Fruit fly (Drosophila melanogaster) whole organism, embryonic: ENCODE measurements around the gene CG5445.

Experiments
- Bgb ChIP-seq: fragments of 200-800 bp; sonication (Bioruptor generic); IDR thresholded peaks from 2 replicates; pipeline ENCODE4 v1.3.6; 2022; ENCODE audit warnings: missing biosample characterization, missing genetic modification characterization; ENCODE audit not compliant: partially characterized antibody
- Bteb2 ChIP-seq: fragments of 200-800 bp; sonication (Bioruptor generic); optimal IDR thresholded peaks from 2 replicates; lab custom pipeline; 2016; ENCODE audit warnings: missing biosample characterization, missing genetic modification characterization
- CG1024 ChIP-seq: fragments of 200-800 bp; sonication (Bioruptor generic); IDR thresholded peaks from 2 replicates; pipeline ENCODE4 v1.3.6; 2022; ENCODE audit warnings: missing biosample characterization, missing genetic modification characterization
- CG12391 ChIP-seq: fragments of 200-800 bp; sonication (Bioruptor generic); optimal IDR thresholded peaks from 3 replicates; lab custom pipeline; 2018; ENCODE audit warnings: missing biosample characterization, mild to moderate bottlenecking, missing genetic modification characterization, moderate library complexity
- CG13123 ChIP-seq: fragments of 200-800 bp; sonication (Bioruptor generic); optimal IDR thresholded peaks from 2 replicates; lab custom pipeline; 2016; ENCODE audit warnings: missing biosample characterization, missing genetic modification characterization
- CG14667 ChIP-seq: fragments of 200-800 bp; sonication (Bioruptor generic); IDR thresholded peaks from 2 replicates; pipeline ENCODE4 v1.3.6; 2022; ENCODE audit warnings: missing biosample characterization, missing genetic modification characterization
- CG1529 ChIP-seq: fragments of 200-800 bp; sonication (Bioruptor generic); optimal IDR thresholded peaks from 3 replicates; lab custom pipeline; 2018; ENCODE audit warnings: missing biosample characterization, missing genetic modification characterization
- CG16815 ChIP-seq: fragments of 200-800 bp; sonication (Bioruptor generic); optimal IDR thresholded peaks from 3 replicates; lab custom pipeline; 2017; ENCODE audit warnings: missing biosample characterization, mild to moderate bottlenecking, missing genetic modification characterization
- CG16863 ChIP-seq: fragments of 200-800 bp; sonication (Bioruptor generic); optimal IDR thresholded peaks from 3 replicates; lab custom pipeline; 2016; ENCODE audit warnings: missing biosample characterization, missing genetic modification characterization
- CG17186 ChIP-seq: fragments of 200-800 bp; sonication (Bioruptor generic); optimal IDR thresholded peaks from 3 replicates; lab custom pipeline; 2017; ENCODE audit warnings: missing biosample characterization, missing genetic modification reagents, missing genetic modification characterization
- CG17361 ChIP-seq: fragments of 200-800 bp; sonication (Bioruptor generic); IDR thresholded peaks from 3 replicates; pipeline ENCODE4 v1.3.6; 2022; ENCODE audit warnings: missing biosample characterization, missing genetic modification characterization
- CG17385 ChIP-seq: fragments of 200-800 bp; sonication (Bioruptor generic); optimal IDR thresholded peaks from 3 replicates; lab custom pipeline; 2018; ENCODE audit warnings: missing biosample characterization, mild to moderate bottlenecking, missing genetic modification characterization
- CG2889 ChIP-seq: fragments of 200-800 bp; sonication (Bioruptor generic); IDR thresholded peaks from 3 replicates; pipeline ENCODE4 v1.3.6; 2022; ENCODE audit warnings: missing biosample characterization, missing genetic modification characterization
- CG31365 ChIP-seq: fragments of 200-800 bp; sonication (Bioruptor generic); optimal IDR thresholded peaks from 2 replicates; lab custom pipeline; 2018; ENCODE audit warnings: missing biosample characterization, mild to moderate bottlenecking, missing genetic modification characterization
- CG31388 ChIP-seq: fragments of 200-800 bp; sonication (Bioruptor generic); optimal IDR thresholded peaks from 2 replicates; lab custom pipeline; 2016; ENCODE audit warnings: missing biosample characterization, missing genetic modification characterization
- CG3838 ChIP-seq: fragments of 200-800 bp; sonication (Bioruptor generic); optimal IDR thresholded peaks from 3 replicates; lab custom pipeline; 2016; ENCODE audit warnings: missing biosample characterization, missing genetic modification characterization
- CG4282 ChIP-seq: fragments of 200-800 bp; sonication (Bioruptor generic); optimal IDR thresholded peaks from 2 replicates; lab custom pipeline; 2016; ENCODE audit warnings: missing biosample characterization, missing genetic modification characterization
- CG4360 ChIP-seq: fragments of 200-800 bp; sonication (Bioruptor generic); IDR thresholded peaks from 2 replicates; pipeline ENCODE4 v1.3.6; 2022; ENCODE audit warnings: missing biosample characterization, missing genetic modification characterization
- CG4617 ChIP-seq: fragments of 200-800 bp; sonication (Bioruptor generic); optimal IDR thresholded peaks from 3 replicates; lab custom pipeline; 2016; ENCODE audit warnings: missing biosample characterization, missing genetic modification characterization, borderline replicate concordance
- CG6683 ChIP-seq: fragments of 200-800 bp; sonication (Bioruptor generic); optimal IDR thresholded peaks from 2 replicates; lab custom pipeline; 2017; ENCODE audit warnings: missing biosample characterization, mild to moderate bottlenecking, missing genetic modification characterization, missing genetic modification reagents
- CG6813 ChIP-seq: fragments of 200-800 bp; sonication (Bioruptor generic); optimal IDR thresholded peaks from 2 replicates; lab custom pipeline; 2017; ENCODE audit warnings: missing biosample characterization, missing genetic modification characterization, mild to moderate bottlenecking, moderate library complexity, missing genetic modification reagents
- CG6854 ChIP-seq: fragments of 200-800 bp; sonication (Bioruptor generic); optimal IDR thresholded peaks from 3 replicates; lab custom pipeline; 2017; ENCODE audit warnings: missing biosample characterization, mild to moderate bottlenecking, missing genetic modification characterization
- CG7745 ChIP-seq: fragments of 200-800 bp; sonication (Bioruptor generic); optimal IDR thresholded peaks from 2 replicates; lab custom pipeline; 2018; ENCODE audit warnings: missing biosample characterization, mild to moderate bottlenecking, missing genetic modification characterization, moderate library complexity
- CG8924 ChIP-seq: fragments of 200-800 bp; optimal IDR thresholded peaks from 3 replicates; lab custom pipeline; 2019; ENCODE audit warnings: missing biosample characterization, mild to moderate bottlenecking, missing genetic modification characterization, moderate library complexity
- Dip3 ChIP-seq: fragments of 200-800 bp; sonication (Bioruptor generic); optimal IDR thresholded peaks from 3 replicates; lab custom pipeline; 2016; ENCODE audit warnings: missing biosample characterization, missing genetic modification characterization
- E2f2 ChIP-seq: fragments of 200-800 bp; sonication (Bioruptor generic); IDR thresholded peaks from 2 replicates; pipeline ENCODE4 v1.3.6; 2022; ENCODE audit warnings: missing biosample characterization, missing genetic modification characterization
- HLH3B ChIP-seq: fragments of 200-800 bp; sonication (Bioruptor generic); IDR thresholded peaks from 2 replicates; pipeline ENCODE4 v1.3.6; 2022; ENCODE audit warnings: missing biosample characterization, missing genetic modification characterization
- Hr51 ChIP-seq, 2 experiments: fragments of 200-800 bp; sonication (Bioruptor generic); optimal IDR thresholded peaks; 2 replicates in 1 of 2; 3 replicates in 1 of 2; lab custom pipeline; 2016 to 2018; ENCODE audit warnings: missing biosample characterization in 2 of 2, missing genetic modification characterization in 2 of 2, mild to moderate bottlenecking in 1 of 2, moderate library complexity in 1 of 2
- Lim3 ChIP-seq: fragments of 200-800 bp; sonication (Bioruptor generic); IDR thresholded peaks from 2 replicates; pipeline ENCODE4 v1.3.6; 2022; ENCODE audit warnings: missing biosample characterization, missing genetic modification characterization
- MBD-R2 ChIP-seq: fragments of 200-800 bp; sonication (Bioruptor generic); IDR thresholded peaks from 2 replicates; pipeline ENCODE4 v1.3.6; 2022; ENCODE audit warnings: missing biosample characterization, missing genetic modification characterization
- Mrtf ChIP-seq: fragments of 200-800 bp; sonication (Bioruptor generic); IDR thresholded peaks from 3 replicates; pipeline ENCODE4 v1.3.6; 2022; ENCODE audit warnings: missing biosample characterization, missing genetic modification characterization
- Neu2 ChIP-seq: fragments of 200-800 bp; sonication (Bioruptor generic); optimal IDR thresholded peaks from 3 replicates; lab custom pipeline; 2016; ENCODE audit warnings: missing biosample characterization, missing genetic modification characterization, borderline replicate concordance
- Oli ChIP-seq: fragments of 200-800 bp; sonication (Bioruptor generic); optimal IDR thresholded peaks from 2 replicates; lab custom pipeline; 2018; ENCODE audit warnings: missing biosample characterization, mild to moderate bottlenecking, missing genetic modification characterization, moderate library complexity
- TFAM ChIP-seq: fragments of 200-800 bp; sonication (Bioruptor generic); optimal IDR thresholded peaks from 2 replicates; lab custom pipeline; 2017; ENCODE audit warnings: missing biosample characterization, missing genetic modification characterization, inconsistent platforms
- ase ChIP-seq: fragments of 200-800 bp; sonication (Bioruptor generic); IDR thresholded peaks from 3 replicates; pipeline ENCODE4 v1.3.6; 2022; ENCODE audit warnings: missing biosample characterization, missing genetic modification characterization
- ci ChIP-seq: fragments of 200-800 bp; sonication (Bioruptor generic); IDR thresholded peaks from 3 replicates; pipeline ENCODE4 v1.3.6; 2022; ENCODE audit warnings: missing biosample characterization, missing genetic modification characterization
- da ChIP-seq: fragments of 200-800 bp; sonication (Bioruptor generic); optimal IDR thresholded peaks from 2 replicates; lab custom pipeline; 2016; ENCODE audit warnings: missing biosample characterization, missing genetic modification characterization
- dati ChIP-seq: fragments of 200-800 bp; sonication (Bioruptor generic); IDR thresholded peaks from 2 replicates; pipeline ENCODE4 v1.3.6; 2022; ENCODE audit warnings: missing biosample characterization, missing genetic modification characterization
- dimm ChIP-seq: fragments of 200-800 bp; sonication (Bioruptor generic); IDR thresholded peaks from 2 replicates; pipeline ENCODE4 v1.3.6; 2022; ENCODE audit warnings: missing biosample characterization, missing genetic modification characterization
- fd102C ChIP-seq: fragments of 200-800 bp; sonication (Bioruptor generic); optimal IDR thresholded peaks from 2 replicates; lab custom pipeline; 2018; ENCODE audit warnings: missing biosample characterization, mild to moderate bottlenecking, missing genetic modification characterization, moderate library complexity
- fru ChIP-seq: fragments of >200 bp; optimal IDR thresholded peaks from 2 replicates; lab custom pipeline; 2017
- grau ChIP-seq: fragments of 200-800 bp; optimal IDR thresholded peaks from 3 replicates; lab custom pipeline; 2019; ENCODE audit warnings: missing biosample characterization, mild to moderate bottlenecking, missing genetic modification characterization, moderate library complexity
- ham ChIP-seq: fragments of 200-800 bp; sonication (Bioruptor generic); IDR thresholded peaks from 2 replicates; pipeline ENCODE4 v1.3.6; 2022; ENCODE audit warnings: missing biosample characterization, missing genetic modification characterization
- jing ChIP-seq: fragments of 200-800 bp; sonication (Bioruptor generic); optimal IDR thresholded peaks from 2 replicates; lab custom pipeline; 2018; ENCODE audit warnings: missing biosample characterization, mild to moderate bottlenecking, missing genetic modification characterization
- lmd ChIP-seq: fragments of 200-800 bp; sonication (Bioruptor generic); IDR thresholded peaks from 2 replicates; pipeline ENCODE4 v1.3.6; 2022; ENCODE audit warnings: missing biosample characterization, missing genetic modification characterization
- oc ChIP-seq: fragments of 200-800 bp; sonication (Bioruptor generic); optimal IDR thresholded peaks from 2 replicates; lab custom pipeline; 2018; ENCODE audit warnings: missing biosample characterization, mild to moderate bottlenecking, missing genetic modification characterization, moderate library complexity
- seq ChIP-seq: fragments of 200-800 bp; sonication (Bioruptor generic); IDR thresholded peaks from 2 replicates; pipeline ENCODE4 v1.3.6; 2022; ENCODE audit warnings: missing biosample characterization, missing genetic modification characterization
- ssp ChIP-seq: fragments of 200-800 bp; sonication (Bioruptor generic); IDR thresholded peaks from 2 replicates; pipeline ENCODE4 v1.3.6; 2022; ENCODE audit warnings: missing biosample characterization, missing genetic modification characterization
- tap ChIP-seq: fragments of 200-800 bp; optimal IDR thresholded peaks from 3 replicates; lab custom pipeline; 2019; ENCODE audit warnings: missing biosample characterization, mild to moderate bottlenecking, missing genetic modification characterization, moderate library complexity
- tna ChIP-seq: fragments of 200-800 bp; sonication (Bioruptor generic); IDR thresholded peaks from 2 replicates; pipeline ENCODE4 v1.3.6; 2022; ENCODE audit warnings: missing biosample characterization, missing genetic modification characterization; ENCODE audit not compliant: partially characterized antibody
- tup ChIP-seq: fragments of 200-800 bp; sonication (Bioruptor generic); optimal IDR thresholded peaks from 2 replicates; lab custom pipeline; 2016; ENCODE audit warnings: missing biosample characterization, mild to moderate bottlenecking, missing genetic modification characterization, moderate library complexity
- unpg ChIP-seq: fragments of 200-800 bp; sonication (Bioruptor generic); optimal IDR thresholded peaks from 3 replicates; lab custom pipeline; 2018; ENCODE audit warnings: missing biosample characterization, mild to moderate bottlenecking, missing genetic modification characterization, moderate library complexity

CG5445 gene

dm6 chrX:17305544-17305943, 23.2 kb downstream of the CG5445 start (continued):
- no peak for TF ChIP-seq Neu2
- TF ChIP-seq dimm (GFP tag; lab: Robert Waterston, UW), result no peak
- TF ChIP-seq CG17361 (GFP tag; lab: Robert Waterston, UW), result 0 out of 3 replicates have a peak, but pooled peaks have one; percentile 11
- no peak for TF ChIP-seq CG31365 (tag; lab: Kevin White, UChicago)
- peak; percentile 2 for TF ChIP-seq grau (tag; lab: Kevin White, UChicago)
- no peak for TF ChIP-seq Mrtf (GFP tag; lab: Robert Waterston, UW)
- TF ChIP-seq HLH3B (GFP tag; lab: Robert Waterston, UW), result no peak
- TF ChIP-seq Hr51 (GFP tag; optimal IDR thresholded peaks at IDR 0.05; lab: Kevin White, UChicago), result no peak
- TF ChIP-seq tap (tag; lab: Kevin White, UChicago), result no peak
- no peak for TF ChIP-seq lmd (GFP tag; lab: Robert Waterston, UW)
- TF ChIP-seq Dip3 (GFP tag; lab: Kevin White, UChicago), result no peak
- TF ChIP-seq ci (GFP tag; lab: Robert Waterston, UW), result no peak
- no peak for TF ChIP-seq TFAM (GFP tag; lab: Kevin White, UChicago)
- TF ChIP-seq CG6683 (GFP tag; lab: Kevin White, UChicago), result no peak
- no peak for TF ChIP-seq CG6813 (GFP tag; lab: Kevin White, UChicago)
- peak; percentile 14 for TF ChIP-seq CG12391 (tag; lab: Kevin White, UChicago)
- TF ChIP-seq fru (lab: Kevin White, UChicago), result no peak
- TF ChIP-seq ase (GFP tag; lab: Robert Waterston, UW), result no peak
- TF ChIP-seq Bteb2 (GFP tag; lab: Kevin White, UChicago), result no peak
- no peak for TF ChIP-seq CG31388
- no peak for TF ChIP-seq unpg
- TF ChIP-seq E2f2 (GFP tag; lab: Robert Waterston, UW), result peak; percentile 95
- TF ChIP-seq CG16815 (GFP tag; lab: Kevin White, UChicago), result no peak
- no peak for TF ChIP-seq CG4360
- no peak for TF ChIP-seq CG16863 (GFP tag; lab: Kevin White, UChicago)
- TF ChIP-seq tna, result no peak
- no peak for TF ChIP-seq CG3838 (GFP tag; lab: Kevin White, UChicago)
- TF ChIP-seq Oli (tag; lab: Kevin White, UChicago), result no peak
- no peak for TF ChIP-seq tup (GFP tag; lab: Kevin White, UChicago)
- TF ChIP-seq da, result no peak
- no peak for TF ChIP-seq Lim3
- peak; percentile 58 for TF ChIP-seq CG17385 (GFP tag; lab: Kevin White, UChicago)
- TF ChIP-seq dati (GFP tag; lab: Robert Waterston, UW), result no peak
- no peak for TF ChIP-seq CG2889
- no peak for TF ChIP-seq seq (GFP tag; lab: Robert Waterston, UW)
- no peak for TF ChIP-seq CG7745 (tag; lab: Kevin White, UChicago)
- TF ChIP-seq CG8924 (tag; lab: Kevin White, UChicago), result peak; percentile 11
- no peak for TF ChIP-seq CG13123 (GFP tag; lab: Kevin White, UChicago)
- peak; percentile 45; the same call in 1 of the 2 replicates for TF ChIP-seq MBD-R2
- TF ChIP-seq Bgb (GFP tag; lab: Robert Waterston, UW), result peak; percentile 68
- TF ChIP-seq CG4617 (GFP tag; lab: Kevin White, UChicago), result no peak
- TF ChIP-seq ssp (GFP tag; lab: Robert Waterston, UW), result no peak
- no peak for TF ChIP-seq CG14667 (GFP tag; lab: Robert Waterston, UW)
- TF ChIP-seq fd102C, result no peak
- no peak for TF ChIP-seq oc (tag; lab: Kevin White, UChicago)
- no peak for TF ChIP-seq CG4282
- no peak for TF ChIP-seq CG1529 (GFP tag; lab: Kevin White, UChicago)
- no peak for TF ChIP-seq CG17186 (GFP tag; lab: Kevin White, UChicago)
- TF ChIP-seq ham (GFP tag; lab: Robert Waterston, UW), result no peak
- no peak for TF ChIP-seq CG1024 (GFP tag; lab: Robert Waterston, UW)
- no peak for TF ChIP-seq CG6854 (GFP tag; lab: Kevin White, UChicago)
- no peak for TF ChIP-seq jing (GFP tag; lab: Kevin White, UChicago)
